Worm (Caenorhabditis elegans): ENCODE data around the gene Y6G8.5.

Gene Y6G8.5

ce11 chrV:17650427-17650826 lies 34.9 kb upstream of the Y6G8.5 start, which contains the start of gene fbxa-192:
TSS of gene fbxa-192 (minus strand) at chrV:17650527.
- TF ChIP-seq mep-1 (tag; optimal IDR thresholded peaks at IDR 0.05) (no peak), arid-1 (GFP tag; conservative IDR thresholded peaks at IDR 0.05) (no peak), dpl-1 (GFP tag; optimal IDR thresholded peaks at IDR 0.05) (no peak), mes-2 (tag; optimal IDR thresholded peaks at IDR 0.05; ENCODE audit: poor library complexity, severe bottlenecking) (no peak), lin-29 (GFP tag; IDR thresholded peaks at IDR 0.05) (no peak), egl-43 (GFP tag; IDR thresholded peaks at IDR 0.05) (no peak)

ce11 chrV:17628566-17628965 lies 13.1 kb upstream of the Y6G8.5 start, which contains the start of gene F57G4.10:
TSS of gene F57G4.10 (plus strand) at chrV:17628866.
- TF ChIP-seq lin-13 (GFP tag; optimal IDR thresholded peaks at IDR 0.05) (no peak), ztf-7 (tag; optimal IDR thresholded peaks at IDR 0.05) (no peak), T26A8.4 (GFP tag; IDR thresholded peaks at IDR 0.05) (no peak), F44E2.7 (GFP tag; IDR thresholded peaks at IDR 0.05) (no peak), zfp-3 (GFP tag; conservative IDR thresholded peaks at IDR 0.05) (no peak), nhr-48 (tag; optimal IDR thresholded peaks at IDR 0.05) (no peak), hlh-30 (tag; optimal IDR thresholded peaks at IDR 0.05; ENCODE audit: insufficient read depth) (no peak)

ce11 chrV:17624906-17625305 lies 9.4 kb upstream of the Y6G8.5 start, which contains the start of gene F57G4.11:
TSS of gene F57G4.11 (plus strand) at chrV:17625206.
- TF ChIP-seq fos-1 (tag; optimal IDR thresholded peaks at IDR 0.05) = no peak
- no peak for TF ChIP-seq lin-29 (GFP tag; IDR thresholded peaks at IDR 0.05)
- TF ChIP-seq daf-16 (GFP tag; optimal IDR thresholded peaks at IDR 0.05) = no peak
- no peak for TF ChIP-seq daf-16 (tag; optimal IDR thresholded peaks at IDR 0.05)
- TF ChIP-seq nhr-11 (tag; optimal IDR thresholded peaks at IDR 0.05) = no peak
- TF ChIP-seq dmd-9 (GFP tag; IDR thresholded peaks at IDR 0.05) = no peak
- no peak for TF ChIP-seq duxl-1 (tag; optimal IDR thresholded peaks at IDR 0.05; ENCODE audit: poor library complexity)

- no peak for TF ChIP-seq aha-1 (tag)
- TF ChIP-seq daf-12 (tag; optimal IDR thresholded peaks at IDR 0.05) = no peak
- TF ChIP-seq nhr-48 (tag; optimal IDR thresholded peaks at IDR 0.05) = no peak
- TF ChIP-seq R02D3.7 (tag; optimal IDR thresholded peaks at IDR 0.05) = no peak
Measured at ce11 chrV:17623230-17623629, 7.7 kb upstream of the Y6G8.5 start, which contains the start of gene F57G4.1. TSS of gene F57G4.1 (plus strand) at chrV:17623530.

- TF ChIP-seq set-16 (GFP tag; IDR thresholded peaks at IDR 0.05) = no peak
- TF ChIP-seq R02D3.7 (tag; optimal IDR thresholded peaks at IDR 0.05) = no peak
- TF ChIP-seq mdt-29 (GFP tag; IDR thresholded peaks at IDR 0.05) = no peak
- TF ChIP-seq lin-38 (GFP tag; IDR thresholded peaks at IDR 0.05) = no peak
Measured at ce11 chrV:17620266-17620665, 4.8 kb upstream of the Y6G8.5 start, which contains the start of gene Y6G8.8. TSS of gene Y6G8.8 (plus strand) at chrV:17620566.

ce11 chrV:17616807-17617206 lies 1.3 kb upstream of the Y6G8.5 start, which contains the start of gene Y6G8.6:
TSS of gene Y6G8.6 (minus strand) at chrV:17616904.
- TF ChIP-seq zag-1 (tag; optimal IDR thresholded peaks at IDR 0.05) (no peak), php-3 (GFP tag; IDR thresholded peaks at IDR 0.05) (0 out of 2 replicates have a peak, but pooled peaks have one; percentile 42), pqm-1 (tag; optimal IDR thresholded peaks at IDR 0.05) (peak; percentile 51), dve-1 (tag; optimal IDR thresholded peaks at IDR 0.05; ENCODE audit: insufficient read depth) (no peak), gei-8 (GFP tag; optimal IDR thresholded peaks at IDR 0.05) (no peak), nhr-28 (tag; optimal IDR thresholded peaks at IDR 0.05) (peak; percentile 53), nhr-102 (tag; optimal IDR thresholded peaks at IDR 0.05) (no peak), jun-1 (tag; optimal IDR thresholded peaks at IDR 0.05) (no peak), arid-1 (GFP tag; conservative IDR thresholded peaks at IDR 0.05) (no peak)

Data from whole organism, L4 larva.